Worm (Caenorhabditis elegans): Measurements from ENCODE around the gene C49H3.16.

The C49H3.16 gene

ce11 chrIV:7920126-7920525 lies at the start of gene C49H3.16:
C49H3.16 (plus strand) TSS chrIV:7920426.
- TF ChIP-seq drap-1 (GFP tag; optimal IDR thresholded peaks at IDR 0.05) (no peak), elt-3 (tag; optimal IDR thresholded peaks at IDR 0.05) (no peak), nhr-12 (tag; optimal IDR thresholded peaks at IDR 0.05) (no peak), unc-120 (tag; optimal IDR thresholded peaks at IDR 0.05; ENCODE audit: poor library complexity, severe bottlenecking) (no peak), sem-2 (GFP tag; optimal IDR thresholded peaks at IDR 0.05) (no peak), mls-2 (tag; optimal IDR thresholded peaks at IDR 0.05) (no peak), ham-2 (GFP tag; optimal IDR thresholded peaks at IDR 0.05) (no peak), unc-39 (tag; optimal IDR thresholded peaks at IDR 0.05) (no peak), ceh-83 (GFP tag; optimal IDR thresholded peaks at IDR 0.05) (no peak), unc-62 (GFP tag; optimal IDR thresholded peaks at IDR 0.05) (no peak), M03D4.4 (tag; optimal IDR thresholded peaks at IDR 0.05) (no peak)

- no peak for TF ChIP-seq hlh-1 (tag; optimal IDR thresholded peaks at IDR 0.05)
- TF ChIP-seq ceh-43 (GFP tag; optimal IDR thresholded peaks at IDR 0.05) = no peak
- TF ChIP-seq lsy-2 (tag; optimal IDR thresholded peaks at IDR 0.05) = no peak
- no peak for TF ChIP-seq unc-39 (tag; optimal IDR thresholded peaks at IDR 0.05)
- no peak for TF ChIP-seq pha-4 (tag; optimal IDR thresholded peaks at IDR 0.05)
- no peak for TF ChIP-seq lin-32 (GFP tag; optimal IDR thresholded peaks at IDR 0.05)
- no peak for TF ChIP-seq nhr-237 (tag; optimal IDR thresholded peaks at IDR 0.05)
These were observed 49.8 kb upstream of the C49H3.16 start, which contains the start of gene T06C10.3 for ce11 chrIV:7870451-7870850. T06C10.3 (plus strand) TSS chrIV:7870751.

- TF ChIP-seq mep-1 (tag; optimal IDR thresholded peaks at IDR 0.05) (no peak), lin-32 (GFP tag; optimal IDR thresholded peaks at IDR 0.05) (no peak), sptf-1 (tag; optimal IDR thresholded peaks at IDR 0.05) (no peak), snpc-4 (tag; optimal IDR thresholded peaks at IDR 0.05) (no peak), ces-1 (GFP tag; optimal IDR thresholded peaks at IDR 0.05) (no peak), bed-3 (GFP tag; optimal IDR thresholded peaks at IDR 0.05) (no peak), tbx-8 (GFP tag; optimal IDR thresholded peaks at IDR 0.05) (no peak), ceh-83 (GFP tag; optimal IDR thresholded peaks at IDR 0.05) (no peak), nhr-28 (tag; optimal IDR thresholded peaks at IDR 0.05) (no peak), pha-4 (tag; optimal IDR thresholded peaks at IDR 0.05) (no peak), flh-1 (GFP tag; optimal IDR thresholded peaks at IDR 0.05) (no peak), hlh-1 (tag; optimal IDR thresholded peaks at IDR 0.05) (no peak), unc-62 (GFP tag; optimal IDR thresholded peaks at IDR 0.05) (no peak), drap-1 (GFP tag; optimal IDR thresholded peaks at IDR 0.05) (no peak), nhr-2 (tag; optimal IDR thresholded peaks at IDR 0.05) (no peak), mab-5 (tag; optimal IDR thresholded peaks at IDR 0.05) (no peak), elt-3 (tag; optimal IDR thresholded peaks at IDR 0.05) (no peak), unc-120 (tag; optimal IDR thresholded peaks at IDR 0.05; ENCODE audit: poor library complexity, severe bottlenecking) (no peak), lin-13 (tag; optimal IDR thresholded peaks at IDR 0.05) (no peak), nhr-76 (tag; optimal IDR thresholded peaks at IDR 0.05) (no peak)
These were observed 43.0 kb upstream of the C49H3.16 start for ce11 chrIV:7877255-7877654.

- TF ChIP-seq flh-1 (GFP tag; optimal IDR thresholded peaks at IDR 0.05) = no peak
- TF ChIP-seq bed-3 (GFP tag; optimal IDR thresholded peaks at IDR 0.05) = no peak
- TF ChIP-seq lsy-2 (tag; optimal IDR thresholded peaks at IDR 0.05) = no peak
- TF ChIP-seq nhr-28 (tag; optimal IDR thresholded peaks at IDR 0.05) = no peak
- TF ChIP-seq mab-5 (tag; optimal IDR thresholded peaks at IDR 0.05) = no peak
- no peak for TF ChIP-seq tbx-8 (GFP tag; optimal IDR thresholded peaks at IDR 0.05)
- no peak for TF ChIP-seq ces-1 (GFP tag; optimal IDR thresholded peaks at IDR 0.05)
- no peak for TF ChIP-seq lin-32 (GFP tag; optimal IDR thresholded peaks at IDR 0.05)
- no peak for TF ChIP-seq unc-39 (tag; optimal IDR thresholded peaks at IDR 0.05)
- no peak for TF ChIP-seq hlh-1 (tag; optimal IDR thresholded peaks at IDR 0.05)
- TF ChIP-seq ceh-43 (GFP tag; optimal IDR thresholded peaks at IDR 0.05) = no peak
- no peak for TF ChIP-seq pha-4 (tag; optimal IDR thresholded peaks at IDR 0.05)
- no peak for TF ChIP-seq ztf-11 (tag; optimal IDR thresholded peaks at IDR 0.05)
- no peak for TF ChIP-seq ham-2 (GFP tag; optimal IDR thresholded peaks at IDR 0.05)
- no peak for TF ChIP-seq ceh-83 (GFP tag; optimal IDR thresholded peaks at IDR 0.05)
These were observed 42.4 kb upstream of the C49H3.16 start, which contains the start of gene kin-26 for ce11 chrIV:7877781-7878180. kin-26 (minus strand) TSS chrIV:7877881.

ce11 chrIV:7879017-7879416 lies 41.2 kb upstream of the C49H3.16 start, which contains the start of gene srt-73:
srt-73 (plus strand) TSS chrIV:7879317.
- TF ChIP-seq nhr-76 (tag; optimal IDR thresholded peaks at IDR 0.05) (no peak), cnd-1 (tag; optimal IDR thresholded peaks at IDR 0.05) (no peak), ces-1 (GFP tag; optimal IDR thresholded peaks at IDR 0.05) (no peak), ceh-83 (GFP tag; optimal IDR thresholded peaks at IDR 0.05) (no peak)
